In the genomic region with DNA sequence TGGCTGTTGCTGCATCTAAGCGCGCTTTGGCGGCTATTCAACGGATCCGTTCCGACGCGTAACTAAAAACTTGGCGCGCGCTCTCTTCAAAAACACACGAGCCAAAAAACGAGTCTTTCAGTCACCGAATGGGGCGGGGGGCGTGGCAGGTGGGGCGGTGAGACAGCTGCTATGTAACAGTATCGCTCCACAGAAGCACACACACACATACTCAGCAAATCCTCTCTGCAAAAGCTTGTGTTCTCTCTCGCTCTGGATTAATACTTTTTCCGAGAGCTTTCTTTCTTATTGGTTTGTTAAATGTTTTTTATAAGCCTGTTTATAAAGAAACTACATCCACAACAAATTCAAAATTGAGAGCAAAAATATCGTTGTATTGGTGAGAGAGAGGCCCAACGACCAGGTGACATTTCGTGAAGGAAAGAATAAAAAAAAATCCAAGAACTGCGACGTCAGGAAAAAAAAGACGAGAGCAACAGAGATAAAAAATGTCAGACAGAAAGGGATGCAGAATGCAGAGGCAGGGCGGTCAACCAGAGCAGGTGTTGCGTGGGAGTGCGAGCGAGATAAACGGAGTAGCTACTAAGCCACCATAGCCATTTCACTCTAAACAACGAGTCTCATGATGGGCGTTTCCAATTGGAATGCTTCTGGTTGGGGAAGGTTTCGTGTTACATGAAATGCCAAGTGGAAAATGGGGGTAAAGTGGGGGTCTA, we compare ENCODE assay signal across 2 fruit fly cellular contexts.
TF ChIP-seq lines count a peak whose summit lies in the region.

Gene Sox21b (minus strand): TSS at position 51 of the 716 bp plus-strand sequence.

TF ChIP-seq in whole organism, embryonic, 481 proteins besides CTCF, POLR2A, EP300 and RAD21 (continued from another document):
- TF ChIP-seq CG42726 (GFP tag; IDR thresholded peaks at IDR 0.05; lab: Robert Waterston, UW; ENCODE audit: partially characterized antibody) (peak; percentile 53; the same call in 1 of the 2 replicates), Xbp1 (GFP tag; optimal IDR thresholded peaks at IDR 0.05; lab: Kevin White, UChicago) (no peak), tna (GFP tag; IDR thresholded peaks at IDR 0.05; lab: Robert Waterston, UW; ENCODE audit: partially characterized antibody) (no peak), ato (GFP tag; IDR thresholded peaks at IDR 0.05; lab: Robert Waterston, UW; ENCODE audit: partially characterized antibody) (peak; percentile 39; the same call in 1 of the 2 replicates), Bgb (GFP tag; IDR thresholded peaks at IDR 0.05; lab: Robert Waterston, UW; ENCODE audit: partially characterized antibody) (peak; percentile 38; the same call in 1 of the 2 replicates), onecut (GFP tag; IDR thresholded peaks at IDR 0.05; lab: Robert Waterston, UW) (0 out of 2 replicates have a peak, but pooled peaks have one; percentile 7), Dek (tag; optimal IDR thresholded peaks at IDR 0.05; lab: Kevin White, UChicago) (no peak), sqz (GFP tag; optimal IDR thresholded peaks at IDR 0.05; lab: Kevin White, UChicago) (peak; percentile 97), amos (GFP tag; IDR thresholded peaks at IDR 0.05; lab: Robert Waterston, UW; ENCODE audit: partially characterized antibody) (peak; percentile 36; the same call in 1 of the 2 replicates), Nf-YB (GFP tag; optimal IDR thresholded peaks at IDR 0.05; lab: Kevin White, UChicago) (peak; percentile 98), CG2129 (GFP tag; IDR thresholded peaks at IDR 0.05; lab: Robert Waterston, UW; ENCODE audit: partially characterized antibody) (no peak), cg (GFP tag; optimal IDR thresholded peaks at IDR 0.05; lab: Kevin White, UChicago) (peak; percentile 73), Six4 (GFP tag; optimal IDR thresholded peaks at IDR 0.05; lab: Kevin White, UChicago) (peak; percentile 35), CG2199 (GFP tag; IDR thresholded peaks at IDR 0.05; lab: Robert Waterston, UW) (peak; percentile 85; the same call in 2 of the 3 replicates), Trl (optimal IDR thresholded peaks at IDR 0.05; lab: Kevin White, UChicago) (peak; percentile 36 to 66), Trl (GFP tag; optimal IDR thresholded peaks at IDR 0.05; lab: Kevin White, UChicago) (no peak), da (GFP tag; optimal IDR thresholded peaks at IDR 0.05; lab: Kevin White, UChicago) (peak; percentile 56), Adf1 (GFP tag; IDR thresholded peaks at IDR 0.05; lab: Robert Waterston, UW) (peak; percentile 81), chif (GFP tag; optimal IDR thresholded peaks at IDR 0.05; lab: Kevin White, UChicago) (peak in 1 of 2 experiments; percentile 17), CG6854 (GFP tag; optimal IDR thresholded peaks at IDR 0.05; lab: Kevin White, UChicago) (no peak), CG10321 (GFP tag; IDR thresholded peaks at IDR 0.05; lab: Robert Waterston, UW) (peak; percentile 100), chn (GFP tag; optimal IDR thresholded peaks at IDR 0.05; lab: Kevin White, UChicago) (peak; percentile 7), CG9876 (GFP tag; optimal IDR thresholded peaks at IDR 0.05; lab: Kevin White, UChicago) (no peak), ci (GFP tag; IDR thresholded peaks at IDR 0.05; lab: Robert Waterston, UW) (peak; percentile 55; the same call in 1 of the 3 replicates), ac (GFP tag; optimal IDR thresholded peaks at IDR 0.05; lab: Kevin White, UChicago) (peak; percentile 51), Opbp (GFP tag; IDR thresholded peaks at IDR 0.05; lab: Robert Waterston, UW; ENCODE audit: partially characterized antibody) (peak; percentile 41; the same call in 1 of the 3 replicates), otp (GFP tag; IDR thresholded peaks at IDR 0.05; lab: Robert Waterston, UW) (peak; percentile 23; the same call in 1 of the 3 replicates), rib (GFP tag; IDR thresholded peaks at IDR 0.05; lab: Robert Waterston, UW) (0 out of 2 replicates have a peak, but pooled peaks have one; percentile 18), Scr (GFP tag; IDR thresholded peaks at IDR 0.05; lab: Robert Waterston, UW; ENCODE audit: partially characterized antibody) (0 out of 2 replicates have a peak, but pooled peaks have one; percentile 26), jing (GFP tag; optimal IDR thresholded peaks at IDR 0.05; lab: Kevin White, UChicago) (peak; percentile 46), CG4328 (GFP tag; optimal IDR thresholded peaks at IDR 0.05; lab: Kevin White, UChicago) (no peak), insv (GFP tag; optimal IDR thresholded peaks at IDR 0.05; lab: Kevin White, UChicago) (peak; percentile 74 to 95), bab2 (GFP tag; optimal IDR thresholded peaks at IDR 0.05; lab: Kevin White, UChicago) (no peak), Poxn (GFP tag; IDR thresholded peaks at IDR 0.05; lab: Robert Waterston, UW) (no peak)

TF ChIP-seq in whole organism, prepupa, 60 proteins besides CTCF, POLR2A, EP300 and RAD21 (continued from another document):
- TF ChIP-seq vri (GFP tag; optimal IDR thresholded peaks at IDR 0.05; lab: Kevin White, UChicago), result no peak
- peak; percentile 43 for TF ChIP-seq pdm3 (GFP tag; optimal IDR thresholded peaks at IDR 0.05; lab: Kevin White, UChicago)
- TF ChIP-seq CG11294 (GFP tag; IDR thresholded peaks at IDR 0.05; lab: Robert Waterston, UW), result no peak
- TF ChIP-seq eg (GFP tag; IDR thresholded peaks at IDR 0.05; lab: Robert Waterston, UW), result peak; percentile 72; the same call in 2 of the 3 replicates
- peak; percentile 87 for TF ChIP-seq CG6163 (GFP tag; IDR thresholded peaks at IDR 0.05; lab: Robert Waterston, UW)
- TF ChIP-seq Gug (GFP tag; IDR thresholded peaks at IDR 0.05; lab: Robert Waterston, UW), result no peak
- TF ChIP-seq CG10669 (GFP tag; optimal IDR thresholded peaks at IDR 0.05; lab: Kevin White, UChicago), result peak; percentile 52
- no peak for TF ChIP-seq Hr38 (GFP tag; optimal IDR thresholded peaks at IDR 0.05; lab: Kevin White, UChicago)
